Worm (Caenorhabditis elegans): ENCODE results near the gene K06G5.3.
"Not testable (repeated sequence)": the region's sequence is repeated elsewhere in the genome, so short reads cannot be mapped to it uniquely, and the experiment has no call there.

Gene K06G5.3

ce11 chrX:14225273-14225672, 2.2 kb upstream of the K06G5.3 start, which contains the start of gene cyp-13B2:
TSS of gene cyp-13B2 (plus strand) at chrX:14225573.
- TF ChIP-seq ekl-4 (GFP tag; IDR thresholded peaks at IDR 0.05): no peak

- TF ChIP-seq rec-8 (tag; optimal IDR thresholded peaks at IDR 0.05) (no peak), cebp-1 (GFP tag; IDR thresholded peaks at IDR 0.05) (no peak), cebp-1 (tag; optimal IDR thresholded peaks at IDR 0.05) (peak; percentile 64), pha-4 (tag; optimal IDR thresholded peaks at IDR 0.05) (peak; percentile 44), ets-4 (GFP tag; optimal IDR thresholded peaks at IDR 0.05) (peak; percentile 81), nhr-80 (tag; optimal IDR thresholded peaks at IDR 0.05) (peak; percentile 98), F23B12.7 (tag; optimal IDR thresholded peaks at IDR 0.05; ENCODE audit: insufficient read depth) (peak; percentile 12), atf-7 (tag; optimal IDR thresholded peaks at IDR 0.05) (peak; percentile 40), lin-35 (GFP tag; optimal IDR thresholded peaks at IDR 0.05) (no peak), C17E4.6 (GFP tag; IDR thresholded peaks at IDR 0.05) (no peak), hmg-20 (GFP tag; IDR thresholded peaks at IDR 0.05) (no peak), dpff-1 (tag; optimal IDR thresholded peaks at IDR 0.05) (no peak), sptf-2 (GFP tag; optimal IDR thresholded peaks at IDR 0.05) (no peak), sdz-38 (tag; optimal IDR thresholded peaks at IDR 0.05) (no peak), ztf-22 (GFP tag; optimal IDR thresholded peaks at IDR 0.05) (peak; percentile 12), snpc-3.4 (tag; optimal IDR thresholded peaks at IDR 0.05) (no peak)
Observed at ce11 chrX:14214520-14215023, 8.5 kb downstream of the K06G5.3 start, which contains the start of gene K06G5.1. TSS of gene K06G5.1 (plus strand) at chrX:14214973.

ce11 chrX:14213314-14213713, 9.7 kb downstream of the K06G5.3 start:
- TF ChIP-seq dpl-1 (GFP tag; optimal IDR thresholded peaks at IDR 0.05): no peak
- TF ChIP-seq ztf-28 (GFP tag; IDR thresholded peaks at IDR 0.05): no peak
- TF ChIP-seq gei-17 (GFP tag; optimal IDR thresholded peaks at IDR 0.05): no peak
- TF ChIP-seq egl-44 (GFP tag; IDR thresholded peaks at IDR 0.05): no peak
- peak; percentile 1 for TF ChIP-seq nhr-80 (tag; optimal IDR thresholded peaks at IDR 0.05)

- peak; percentile 49 for TF ChIP-seq rpc-1 (optimal IDR thresholded peaks at IDR 0.05)
- peak; percentile 69 for TF ChIP-seq rpc-1 (tag; optimal IDR thresholded peaks at IDR 0.05)
- TF ChIP-seq tbp1 (GFP tag; optimal IDR thresholded peaks at IDR 0.05): peak; percentile 85
- peak; percentile 29; the same call in 1 of the 2 replicates for TF ChIP-seq hmg-1.2 (GFP tag; IDR thresholded peaks at IDR 0.05)
- peak; percentile 52 for TF ChIP-seq die-1 (tag; optimal IDR thresholded peaks at IDR 0.05)
- TF ChIP-seq B0261.1 (tag; optimal IDR thresholded peaks at IDR 0.05): peak; percentile 60
- not testable (repeated sequence) for TF ChIP-seq snpc-4 (GFP tag; optimal IDR thresholded peaks at IDR 0.05)
- peak in 1 of 4 experiments; percentile 33 for TF ChIP-seq snpc-4 (tag; optimal IDR thresholded peaks at IDR 0.05)
- TF ChIP-seq him-1 (tag; optimal IDR thresholded peaks at IDR 0.05): peak; percentile 12
- peak; percentile 50; the same call in 1 of the 2 replicates for TF ChIP-seq D2030.7 (GFP tag; IDR thresholded peaks at IDR 0.05)
- peak; percentile 72 for TF ChIP-seq lin-26 (GFP tag; IDR thresholded peaks at IDR 0.05)
Observed at ce11 chrX:14211170-14211569, 11.9 kb downstream of the K06G5.3 start.

- TF ChIP-seq nhr-80 (tag; optimal IDR thresholded peaks at IDR 0.05) (peak; percentile 73), T26A5.8 (tag; optimal IDR thresholded peaks at IDR 0.05) (no peak), bed-2 (GFP tag; IDR thresholded peaks at IDR 0.05) (no peak), ets-4 (GFP tag; optimal IDR thresholded peaks at IDR 0.05) (peak; percentile 24), hlh-26 (GFP tag; conservative IDR thresholded peaks at IDR 0.05) (no peak), ztf-28 (GFP tag; IDR thresholded peaks at IDR 0.05) (no peak), ccch-3 (GFP tag; optimal IDR thresholded peaks at IDR 0.05) (no peak), somi-1 (GFP tag; optimal IDR thresholded peaks at IDR 0.05) (no peak), tbx-9 (tag; optimal IDR thresholded peaks at IDR 0.05; ENCODE audit: borderline replicate concordance) (no peak), snpc-1.3 (tag; optimal IDR thresholded peaks at IDR 0.05; ENCODE audit: insufficient read depth) (no peak), lir-1 (GFP tag; conservative IDR thresholded peaks at IDR 0.05) (no peak), snpc-1.1 (tag; optimal IDR thresholded peaks at IDR 0.05; ENCODE audit: insufficient read depth) (no peak), atf-7 (tag; optimal IDR thresholded peaks at IDR 0.05) (no peak), zim-3 (tag; optimal IDR thresholded peaks at IDR 0.05) (no peak), aptf-3 (GFP tag; IDR thresholded peaks at IDR 0.05) (no peak)
Observed at ce11 chrX:14207942-14208341, 15.1 kb downstream of the K06G5.3 start, which contains the start of gene ceh-37. TSS of gene ceh-37 (minus strand) at chrX:14208000.

Data from whole organism, young adult.